Worm (Caenorhabditis elegans) whole organism, L1 larva: ENCODE measurements around the gene tag-342.
A peak's percentile ranks its signal among the peaks of the same experiment; 100 is the strongest.

ENCODE experiments used
- aly-2 ChIP-seq: fragments of 150-350 bp; optimal IDR thresholded peaks from 2 replicates; lab custom pipeline; 2014; ENCODE audit warnings: missing biosample characterization, missing genetic modification characterization
- blmp-1 ChIP-seq: fragments of 150-350 bp; optimal IDR thresholded peaks from 2 replicates; lab custom pipeline; 2014; ENCODE audit warnings: missing biosample characterization, missing genetic modification characterization
- ces-1 ChIP-seq: fragments of 150-350 bp; optimal IDR thresholded peaks from 2 replicates; lab custom pipeline; 2014; ENCODE audit warnings: missing biosample characterization, missing genetic modification reagents, missing genetic modification characterization
- nhr-76 ChIP-seq: sonication (generic microtip); optimal IDR thresholded peaks from 2 replicates; lab custom pipeline; 2017; ENCODE audit warnings: missing biosample characterization, missing genetic modification characterization
- nhr-90 ChIP-seq: sonication (generic microtip); optimal IDR thresholded peaks from 2 replicates; lab custom pipeline; 2016; ENCODE audit warnings: mild to moderate bottlenecking, missing genetic modification characterization, missing compliant biosample characterization; ENCODE audit not compliant: poor library complexity
- skn-1 ChIP-seq: fragments of 150-350 bp; optimal IDR thresholded peaks from 2 replicates; lab custom pipeline; 2014; ENCODE audit warnings: missing biosample characterization, missing genetic modification characterization
- snu-23 ChIP-seq: sonication (generic microtip); optimal IDR thresholded peaks from 2 replicates; lab custom pipeline; 2016; ENCODE audit warnings: missing genetic modification characterization, missing compliant biosample characterization
- swsn-7 ChIP-seq: sonication (generic microtip); optimal IDR thresholded peaks from 2 replicates; lab custom pipeline; 2016; ENCODE audit warnings: missing genetic modification characterization, missing compliant biosample characterization
- unc-130 ChIP-seq: fragments of 150-350 bp; optimal IDR thresholded peaks from 2 replicates; lab custom pipeline; 2017; ENCODE audit warnings: missing biosample characterization, missing genetic modification characterization, inconsistent platforms
- ztf-11 ChIP-seq, 2 experiments: sonication (generic microtip); optimal IDR thresholded peaks; 2 replicates each; lab custom pipeline; 2016 to 2017; ENCODE audit warnings: missing genetic modification characterization in 2 of 2, missing biosample characterization in 1 of 2, missing compliant biosample characterization in 1 of 2

DNA sequence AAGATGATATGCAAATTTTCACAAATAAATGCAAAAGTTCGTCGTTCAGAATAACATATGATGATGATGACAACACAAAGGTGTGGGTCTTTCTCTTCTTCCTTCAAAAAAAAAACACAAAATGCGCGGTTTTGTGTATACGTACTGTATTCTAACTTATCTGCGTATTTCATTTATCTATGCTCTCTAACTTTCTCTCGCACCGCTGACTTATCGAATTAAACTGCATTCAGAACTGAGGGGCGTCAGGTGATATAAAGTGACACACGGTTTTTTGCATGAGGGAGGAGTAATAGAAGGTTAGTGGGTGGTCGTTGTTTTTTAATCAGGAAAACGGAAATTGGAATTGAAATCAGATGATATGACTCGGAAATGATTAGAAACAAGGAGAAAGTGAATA, 32.3 kb downstream of the tag-342 start, which contains the start of gene sod-4:
- TF ChIP-seq nhr-90 (tag; lab: Kevin White, UChicago) (peak; percentile 42), ztf-11 (tag; optimal IDR thresholded peaks at IDR 0.05; lab: Kevin White, UChicago) (no peak), nhr-76 (tag; lab: Kevin White, UChicago) (no peak), snu-23 (GFP tag; lab: Kevin White, UChicago) (peak; percentile 71), ces-1 (GFP tag; lab: Kevin White, UChicago) (no peak), unc-130 (tag; lab: Kevin White, UChicago) (no peak), aly-2 (no peak), blmp-1 (tag; lab: Kevin White, UChicago) (peak; percentile 84), skn-1 (peak; percentile 25), swsn-7 (tag; lab: Kevin White, UChicago) (no peak)
